Worm (Caenorhabditis elegans): ENCODE data around the gene thn-4.

DNA sequence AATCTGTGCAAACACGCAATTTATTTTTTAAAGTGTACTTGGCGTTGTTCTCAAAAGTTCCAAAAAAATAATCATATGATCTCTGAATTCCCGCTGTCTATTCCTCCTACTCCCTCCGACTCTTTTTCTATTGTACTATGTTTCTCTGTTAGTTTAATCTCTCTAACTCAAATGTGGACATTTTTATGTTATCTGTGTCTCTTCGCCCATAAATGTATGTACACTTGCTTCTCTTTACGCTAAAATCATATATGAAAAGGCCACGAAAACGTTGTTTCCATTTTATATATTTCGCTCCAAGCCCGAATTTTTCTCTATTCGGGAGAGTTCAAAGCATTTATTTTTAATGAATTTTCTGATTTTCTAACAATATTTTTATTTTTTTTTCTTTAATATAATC lies 39.6 kb upstream of the thn-4 start:
- TF ChIP-seq ama-1 (optimal IDR thresholded peaks at IDR 0.05) (no peak), sea-1 (GFP tag; conservative IDR thresholded peaks at IDR 0.05) (no peak), B0310.2 (tag; optimal IDR thresholded peaks at IDR 0.05) (no peak), tbx-11 (GFP tag; IDR thresholded peaks at IDR 0.05) (no peak), hmbx-1 (tag; optimal IDR thresholded peaks at IDR 0.05) (no peak), hmg-4 (GFP tag; optimal IDR thresholded peaks at IDR 0.05) (no peak), tbx-37 (GFP tag; conservative IDR thresholded peaks at IDR 0.05) (no peak), hnd-1 (tag; optimal IDR thresholded peaks at IDR 0.05) (no peak), F13C5.2 (tag; optimal IDR thresholded peaks at IDR 0.05) (no peak), tra-4 (tag; optimal IDR thresholded peaks at IDR 0.05) (no peak), flt-1 (GFP tag; IDR thresholded peaks at IDR 0.05) (no peak), pes-1 (GFP tag; IDR thresholded peaks at IDR 0.05) (no peak)
